Worm (Caenorhabditis elegans) whole organism, early embryonic: ENCODE measurements around the gene clh-6.

Source experiments
- B0310.2 ChIP-seq: sonication (generic microtip); optimal IDR thresholded peaks from 2 replicates; lab custom pipeline; 2016; ENCODE audit warnings: mild to moderate bottlenecking, missing genetic modification characterization, missing compliant biosample characterization
- F13C5.2 ChIP-seq: sonication (generic microtip); optimal IDR thresholded peaks from 2 replicates; lab custom pipeline; 2017; ENCODE audit warnings: mild to moderate bottlenecking, missing genetic modification characterization, inconsistent platforms, missing compliant biosample characterization
- aly-1 ChIP-seq: sonication (generic microtip); optimal IDR thresholded peaks from 2 replicates; lab custom pipeline; 2016; ENCODE audit warnings: missing genetic modification characterization, missing compliant biosample characterization
- ama-1 ChIP-seq: fragments of 150-350 bp; optimal IDR thresholded peaks from 2 replicates; lab custom pipeline; 2014
- ceh-13 ChIP-seq: fragments of 200-800 bp; sonication (Bioruptor generic); optimal IDR thresholded peaks from 2 replicates; lab custom pipeline; 2018; ENCODE audit warnings: mild to moderate bottlenecking, missing genetic modification characterization, missing compliant biosample characterization
- ceh-36 ChIP-seq: sonication (generic microtip); optimal IDR thresholded peaks from 2 replicates; lab custom pipeline; 2016; ENCODE audit warnings: missing genetic modification characterization, inconsistent platforms, missing compliant biosample characterization
- ets-7 ChIP-seq: sonication (generic microtip); optimal IDR thresholded peaks from 2 replicates; lab custom pipeline; 2016; ENCODE audit warnings: missing genotype, missing genetic modification characterization, missing compliant biosample characterization
- flt-1 ChIP-seq: fragments of 200-800 bp; sonication (Bioruptor generic); IDR thresholded peaks from 2 replicates; pipeline ENCODE4 v1.3.6; 2022; ENCODE audit warnings: missing genetic modification characterization, missing compliant biosample characterization
- hmbx-1 ChIP-seq: sonication (generic microtip); optimal IDR thresholded peaks from 2 replicates; lab custom pipeline; 2016; ENCODE audit warnings: mild to moderate bottlenecking, missing genetic modification characterization, missing compliant biosample characterization
- hmg-4 ChIP-seq: fragments of 200-800 bp; sonication (Bioruptor generic); optimal IDR thresholded peaks from 2 replicates; lab custom pipeline; 2018; ENCODE audit warnings: mild to moderate bottlenecking, missing genetic modification characterization, missing compliant biosample characterization
- hnd-1 ChIP-seq: sonication (generic microtip); optimal IDR thresholded peaks from 2 replicates; lab custom pipeline; 2016; ENCODE audit warnings: missing genetic modification characterization, missing compliant biosample characterization
- pes-1 ChIP-seq: fragments of 200-800 bp; sonication (Bioruptor generic); IDR thresholded peaks from 2 replicates; pipeline ENCODE4 v1.3.6; 2022; ENCODE audit warnings: missing genetic modification reagents, missing genetic modification characterization, missing compliant biosample characterization
- scrt-1 ChIP-seq: fragments of 200-800 bp; sonication (Bioruptor generic); IDR thresholded peaks from 2 replicates; pipeline ENCODE4 v1.3.6; 2022; ENCODE audit warnings: missing genetic modification characterization, missing compliant biosample characterization
- sea-1 ChIP-seq: fragments of 200-800 bp; sonication (Bioruptor generic); conservative IDR thresholded peaks from 2 replicates; pipeline ENCODE4 v1.3.6; 2022; ENCODE audit warnings: missing genetic modification characterization, missing compliant biosample characterization
- tbx-11 ChIP-seq: fragments of 200-800 bp; sonication (Bioruptor generic); IDR thresholded peaks from 2 replicates; pipeline ENCODE4 v1.3.6; 2022; ENCODE audit warnings: missing genetic modification characterization, missing compliant biosample characterization
- tbx-37 ChIP-seq: fragments of 200-800 bp; sonication (Bioruptor generic); conservative IDR thresholded peaks from 2 replicates; pipeline ENCODE4 v1.3.6; 2022; ENCODE audit warnings: missing genetic modification reagents, missing genetic modification characterization, missing compliant biosample characterization
- tra-4 ChIP-seq: sonication (generic microtip); optimal IDR thresholded peaks from 2 replicates; lab custom pipeline; 2017; ENCODE audit warnings: missing genetic modification characterization, missing compliant biosample characterization

clh-6 gene

DNA sequence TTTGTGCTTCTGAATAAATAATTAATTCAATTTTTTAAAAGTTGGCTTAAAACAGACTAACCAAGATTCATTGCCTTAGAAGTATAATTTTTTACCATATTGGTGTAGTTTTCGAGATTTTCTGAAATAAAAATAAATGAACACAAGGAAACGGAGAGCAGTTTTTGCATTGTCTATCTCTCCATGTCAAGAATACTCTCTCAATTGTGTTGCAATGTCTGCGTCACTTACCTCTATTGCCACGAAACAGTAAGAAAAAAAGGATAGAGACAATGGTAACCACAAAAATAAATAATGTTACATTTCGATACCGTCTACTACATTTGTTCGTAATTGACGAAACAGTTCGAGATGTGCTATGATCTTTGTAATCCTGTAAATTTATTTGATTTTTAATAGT is 19.8 kb upstream of the clh-6 start, which contains the start of gene R07B7.10:
R07B7.10 (plus strand) TSS at position 285 of the 400 bp plus-strand sequence.
- TF ChIP-seq sea-1 (no peak), tbx-11 (GFP tag; lab: Robert Waterston, UW) (no peak), aly-1 (tag; lab: Kevin White, UChicago) (no peak)

- no peak for TF ChIP-seq scrt-1 (GFP tag; lab: Robert Waterston, UW)
- TF ChIP-seq F13C5.2 (tag; lab: Kevin White, UChicago) = no peak
- TF ChIP-seq pes-1 = no peak
- TF ChIP-seq ceh-13 (GFP tag; lab: Kevin White, UChicago) = no peak
- TF ChIP-seq hmg-4 = no peak
- no peak for TF ChIP-seq hmbx-1 (tag; lab: Kevin White, UChicago)
These were observed 17.1 kb upstream of the clh-6 start, which contains the start of gene R07B7.9 for ce11 chrV:12080274-12080673. TSS of gene R07B7.9 (minus strand) at chrV:12080374.

- TF ChIP-seq tra-4 (tag; lab: Kevin White, UChicago) = no peak
- no peak for TF ChIP-seq F13C5.2 (tag; lab: Kevin White, UChicago)
- TF ChIP-seq scrt-1 (GFP tag; lab: Robert Waterston, UW) = no peak
- no peak for TF ChIP-seq hnd-1 (tag; lab: Kevin White, UChicago)
- TF ChIP-seq flt-1 (GFP tag; lab: Robert Waterston, UW) = no peak
- no peak for TF ChIP-seq pes-1
- no peak for TF ChIP-seq hmg-4
- TF ChIP-seq ceh-13 (GFP tag; lab: Kevin White, UChicago) = no peak
- TF ChIP-seq tbx-37 (GFP tag; lab: Robert Waterston, UW) = no peak
- no peak for TF ChIP-seq ets-7
- no peak for TF ChIP-seq sea-1
- TF ChIP-seq aly-1 (tag; lab: Kevin White, UChicago) = no peak
- no peak for TF ChIP-seq tbx-11 (GFP tag; lab: Robert Waterston, UW)
- TF ChIP-seq ama-1 = no peak
- TF ChIP-seq hmbx-1 (tag; lab: Kevin White, UChicago) = no peak
- TF ChIP-seq ceh-36 (tag; lab: Kevin White, UChicago) = no peak
- no peak for TF ChIP-seq B0310.2 (tag; lab: Kevin White, UChicago)
These were observed 12.8 kb upstream of the clh-6 start for ce11 chrV:12075983-12076382.

DNA sequence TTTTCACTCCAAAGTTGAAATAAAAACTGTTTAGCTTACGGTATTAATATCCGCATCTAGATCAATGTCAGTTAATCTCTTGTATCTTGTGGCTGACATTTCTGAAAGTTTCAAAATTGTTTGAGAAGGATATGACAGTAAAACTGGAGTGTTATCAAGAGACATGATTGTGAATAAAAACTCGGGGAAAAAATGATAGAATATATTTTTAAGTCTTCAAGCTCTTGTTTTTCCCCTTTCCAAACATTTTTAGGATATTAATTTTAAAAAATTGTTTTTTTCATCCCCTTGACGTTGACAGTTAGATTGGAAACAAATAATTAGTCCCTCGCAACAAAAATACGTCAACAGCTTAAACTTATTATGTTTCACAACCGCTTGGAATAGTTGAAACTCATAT is 11.7 kb upstream of the clh-6 start, which contains the start of gene R07B7.6:
R07B7.6 (minus strand) TSS at position 101 of the 400 bp plus-strand sequence.
- TF ChIP-seq B0310.2 (tag; lab: Kevin White, UChicago) (no peak), scrt-1 (GFP tag; lab: Robert Waterston, UW) (no peak), hmg-4 (no peak), ets-7 (no peak), hmbx-1 (tag; lab: Kevin White, UChicago) (no peak), tbx-11 (GFP tag; lab: Robert Waterston, UW) (no peak), aly-1 (tag; lab: Kevin White, UChicago) (no peak), tra-4 (tag; lab: Kevin White, UChicago) (no peak), hnd-1 (tag; lab: Kevin White, UChicago) (no peak), sea-1 (no peak), ceh-36 (tag; lab: Kevin White, UChicago) (no peak), flt-1 (GFP tag; lab: Robert Waterston, UW) (no peak), ceh-13 (GFP tag; lab: Kevin White, UChicago) (no peak)

DNA sequence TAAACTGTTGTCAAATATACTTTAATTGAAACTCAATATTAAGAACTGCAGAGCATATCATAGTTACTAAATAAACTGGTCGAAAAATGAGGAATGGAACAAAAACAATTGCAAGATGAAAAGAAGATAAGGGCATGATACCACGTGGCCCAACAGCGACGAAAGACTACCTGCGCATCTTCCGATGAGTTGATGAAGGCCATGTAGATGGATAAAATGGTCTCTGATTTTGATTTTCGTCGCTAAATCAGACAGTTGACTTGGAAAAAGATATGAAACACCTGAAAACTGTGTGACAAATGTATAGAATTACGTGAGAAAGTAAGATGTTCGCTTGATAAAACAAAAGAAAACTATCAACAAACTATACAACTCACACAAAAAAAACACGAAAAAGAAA is 8.3 kb upstream of the clh-6 start:
- TF ChIP-seq hnd-1 (tag; lab: Kevin White, UChicago) (no peak), scrt-1 (GFP tag; lab: Robert Waterston, UW) (no peak), ets-7 (no peak), tbx-11 (GFP tag; lab: Robert Waterston, UW) (no peak), B0310.2 (tag; lab: Kevin White, UChicago) (no peak), flt-1 (GFP tag; lab: Robert Waterston, UW) (no peak), tra-4 (tag; lab: Kevin White, UChicago) (no peak), ama-1 (no peak), hmg-4 (no peak), ceh-13 (GFP tag; lab: Kevin White, UChicago) (no peak), pes-1 (no peak), F13C5.2 (tag; lab: Kevin White, UChicago) (no peak), ceh-36 (tag; lab: Kevin White, UChicago) (no peak), hmbx-1 (tag; lab: Kevin White, UChicago) (no peak), aly-1 (tag; lab: Kevin White, UChicago) (no peak), tbx-37 (GFP tag; lab: Robert Waterston, UW) (no peak), sea-1 (no peak)

- TF ChIP-seq hnd-1 (tag; lab: Kevin White, UChicago) = no peak
- no peak for TF ChIP-seq tbx-11 (GFP tag; lab: Robert Waterston, UW)
- TF ChIP-seq B0310.2 (tag; lab: Kevin White, UChicago) = no peak
- TF ChIP-seq tbx-37 (GFP tag; lab: Robert Waterston, UW) = no peak
- no peak for TF ChIP-seq ets-7
- no peak for TF ChIP-seq flt-1 (GFP tag; lab: Robert Waterston, UW)
- TF ChIP-seq sea-1 = no peak
- TF ChIP-seq pes-1 = no peak
- TF ChIP-seq aly-1 (tag; lab: Kevin White, UChicago) = no peak
- no peak for TF ChIP-seq tra-4 (tag; lab: Kevin White, UChicago)
- no peak for TF ChIP-seq hmg-4
- no peak for TF ChIP-seq hmbx-1 (tag; lab: Kevin White, UChicago)
- no peak for TF ChIP-seq ama-1
- no peak for TF ChIP-seq F13C5.2 (tag; lab: Kevin White, UChicago)
- no peak for TF ChIP-seq ceh-13 (GFP tag; lab: Kevin White, UChicago)
- no peak for TF ChIP-seq scrt-1 (GFP tag; lab: Robert Waterston, UW)
- no peak for TF ChIP-seq ceh-36 (tag; lab: Kevin White, UChicago)
These were observed 7.3 kb upstream of the clh-6 start, which contains the start of gene kmo-1 for ce11 chrV:12070419-12070818. TSS of gene kmo-1 (minus strand) at chrV:12070519.

DNA sequence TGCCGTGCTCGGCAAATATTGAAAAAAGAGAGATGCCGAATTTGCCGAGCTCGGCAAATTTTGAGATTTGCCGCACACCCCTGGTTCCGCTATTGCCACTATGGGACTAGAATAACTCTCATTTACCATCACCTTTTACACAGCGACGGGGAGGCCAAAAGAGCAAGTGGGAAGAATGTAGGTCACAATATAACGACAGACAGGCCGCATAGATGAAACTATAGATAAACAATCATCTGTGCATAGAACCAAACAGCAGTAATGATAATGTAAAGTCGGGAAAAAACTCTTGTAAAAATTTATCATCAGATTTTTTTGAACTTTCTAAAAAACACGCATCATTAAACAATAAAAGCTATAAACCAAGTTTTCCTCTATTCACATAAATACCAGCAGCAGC is 5.3 kb upstream of the clh-6 start, which contains the start of gene kmo-2:
kmo-2 (minus strand) TSS at position 101 of the 400 bp plus-strand sequence.
- TF ChIP-seq B0310.2 (tag; lab: Kevin White, UChicago) (no peak), scrt-1 (GFP tag; lab: Robert Waterston, UW) (no peak), aly-1 (tag; lab: Kevin White, UChicago) (no peak), tbx-37 (GFP tag; lab: Robert Waterston, UW) (no peak), ama-1 (no peak), ceh-13 (GFP tag; lab: Kevin White, UChicago) (no peak), F13C5.2 (tag; lab: Kevin White, UChicago) (no peak), pes-1 (no peak), hmg-4 (no peak), flt-1 (GFP tag; lab: Robert Waterston, UW) (no peak), tbx-11 (GFP tag; lab: Robert Waterston, UW) (no peak), hnd-1 (tag; lab: Kevin White, UChicago) (no peak), sea-1 (no peak), hmbx-1 (tag; lab: Kevin White, UChicago) (no peak), ceh-36 (tag; lab: Kevin White, UChicago) (no peak), tra-4 (tag; lab: Kevin White, UChicago) (no peak), ets-7 (no peak)
